Worm (Caenorhabditis elegans): ENCODE results near the gene msp-56.

The msp-56 gene

ce11 chrIV:9884257-9884656 lies 42.9 kb downstream of the msp-56 start, which contains the start of the genes prp-18 and mccc-1 (continued):
- no peak for TF ChIP-seq nhr-41 (GFP tag; IDR thresholded peaks at IDR 0.05)
- TF ChIP-seq zfp-2 (tag; optimal IDR thresholded peaks at IDR 0.05), result no peak
- TF ChIP-seq lim-7 (GFP tag; IDR thresholded peaks at IDR 0.05), result no peak
- TF ChIP-seq nhr-25 (tag; optimal IDR thresholded peaks at IDR 0.05; ENCODE audit: borderline replicate concordance, insufficient read depth), result no peak
- TF ChIP-seq F49E8.2 (tag; optimal IDR thresholded peaks at IDR 0.05; ENCODE audit: borderline replicate concordance), result no peak
- no peak for TF ChIP-seq set-16 (GFP tag; IDR thresholded peaks at IDR 0.05)
- TF ChIP-seq snpc-1.2 (GFP tag; IDR thresholded peaks at IDR 0.05), result 0 out of 2 replicates have a peak, but pooled peaks have one; percentile 24
- TF ChIP-seq dmd-6 (GFP tag; IDR thresholded peaks at IDR 0.05), result no peak
- TF ChIP-seq hlh-11 (tag; optimal IDR thresholded peaks at IDR 0.05), result peak; percentile 3
- no peak for TF ChIP-seq daf-8 (GFP tag; IDR thresholded peaks at IDR 0.05)
- TF ChIP-seq tra-1 (GFP tag; IDR thresholded peaks at IDR 0.05), result no peak
- TF ChIP-seq F10B5.3 (tag; optimal IDR thresholded peaks at IDR 0.05), result no peak
- TF ChIP-seq pqm-1 (tag; optimal IDR thresholded peaks at IDR 0.05), result no peak
- TF ChIP-seq pha-4 (GFP tag; IDR thresholded peaks at IDR 0.05), result no peak
- TF ChIP-seq pha-4 (tag; optimal IDR thresholded peaks at IDR 0.05), result no peak

ce11 chrIV:9889857-9890256 lies 48.5 kb downstream of the msp-56 start, which contains the start of gene ttbk-3:
ttbk-3 (minus strand) TSS chrIV:9889957.
- TF ChIP-seq daf-16 (GFP tag; optimal IDR thresholded peaks at IDR 0.05) (no peak), daf-16 (tag; optimal IDR thresholded peaks at IDR 0.05) (no peak), pha-4 (GFP tag; IDR thresholded peaks at IDR 0.05) (no peak), pha-4 (tag; optimal IDR thresholded peaks at IDR 0.05) (no peak)

All from whole organism, L4 larva.